Worm (Caenorhabditis elegans) whole organism, L1 larva: ENCODE measurements around the gene C37C3.2.

ENCODE experiments used
- aha-1 ChIP-seq: fragments of 150-350 bp; optimal IDR thresholded peaks from 2 replicates; lab custom pipeline; 2014; ENCODE audit warnings: missing biosample characterization, missing genetic modification characterization
- elt-2 ChIP-seq: sonication (generic microtip); optimal IDR thresholded peaks from 2 replicates; lab custom pipeline; 2016; ENCODE audit warnings: missing genetic modification characterization, mild to moderate bottlenecking, inconsistent platforms, missing compliant biosample characterization, missing genetic modification reagents
- lsy-2 ChIP-seq, 2 experiments: fragments of 150-350 bp; optimal IDR thresholded peaks; 2 replicates each; lab custom pipeline; 2014; ENCODE audit warnings: missing biosample characterization in 2 of 2, missing genetic modification characterization in 2 of 2
- nhr-12 ChIP-seq: sonication (generic microtip); optimal IDR thresholded peaks from 2 replicates; lab custom pipeline; 2017; ENCODE audit warnings: missing biosample characterization, missing genetic modification characterization
- nhr-28 ChIP-seq: fragments of 150-350 bp; optimal IDR thresholded peaks from 2 replicates; lab custom pipeline; 2014; ENCODE audit warnings: missing biosample characterization, missing genetic modification characterization
- unc-62 ChIP-seq: fragments of 150-350 bp; optimal IDR thresholded peaks from 2 replicates; lab custom pipeline; 2014; ENCODE audit warnings: missing biosample characterization, missing genetic modification reagents, missing genetic modification characterization
- ztf-11 ChIP-seq, 2 experiments: sonication (generic microtip); optimal IDR thresholded peaks; 2 replicates each; lab custom pipeline; 2016 to 2017; ENCODE audit warnings: missing genetic modification characterization in 2 of 2, missing biosample characterization in 1 of 2, missing compliant biosample characterization in 1 of 2

DNA sequence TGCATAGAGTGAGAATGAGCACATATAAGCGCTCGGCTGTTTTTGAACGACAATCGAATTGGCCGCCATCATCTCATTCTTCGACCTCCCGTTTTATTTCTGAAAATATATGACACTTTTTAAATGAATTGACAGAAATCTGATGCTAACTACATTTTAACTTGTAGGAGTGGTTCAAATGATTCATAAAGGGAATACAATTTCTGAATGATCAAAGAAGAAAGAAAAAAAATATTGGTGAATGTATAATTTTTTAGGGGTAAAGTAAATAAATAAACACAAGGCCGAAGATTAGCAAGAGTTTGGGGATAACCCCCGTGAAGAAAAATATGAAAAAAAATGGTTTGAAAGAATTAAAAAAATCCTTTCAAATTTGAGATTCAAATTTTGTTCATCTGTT, 8.9 kb downstream of the C37C3.2 start, which contains the start of gene C37C3.11:
- TF ChIP-seq nhr-12 (tag; lab: Kevin White, UChicago) (no peak), aha-1 (tag; lab: Kevin White, UChicago) (no peak), ztf-11 (tag; optimal IDR thresholded peaks at IDR 0.05; lab: Kevin White, UChicago) (no peak), lsy-2 (tag; optimal IDR thresholded peaks at IDR 0.05; lab: Kevin White, UChicago) (no peak), unc-62 (GFP tag; lab: Kevin White, UChicago) (no peak), nhr-28 (tag; lab: Kevin White, UChicago) (no peak), elt-2 (tag; lab: Kevin White, UChicago) (no peak)
